Worm (Caenorhabditis elegans): ENCODE results near the gene T10G3.4.

T10G3.4 gene

ce11 chrV:13462974-13463373 is 21.3 kb downstream of the T10G3.4 start, which contains the start of gene frm-10:
TSS of gene frm-10 (plus strand) at chrV:13463207.
- TF ChIP-seq snpc-4 (tag; optimal IDR thresholded peaks at IDR 0.05) (no peak), lin-39 (tag; optimal IDR thresholded peaks at IDR 0.05) (no peak), lin-13 (GFP tag; optimal IDR thresholded peaks at IDR 0.05) (peak; percentile 13), ama-1 (optimal IDR thresholded peaks at IDR 0.05) (peak; percentile 61), sem-4 (tag; optimal IDR thresholded peaks at IDR 0.05) (no peak), lsy-2 (tag; optimal IDR thresholded peaks at IDR 0.05) (peak; percentile 8 to 65), zag-1 (tag; optimal IDR thresholded peaks at IDR 0.05) (no peak), mdl-1 (tag; optimal IDR thresholded peaks at IDR 0.05) (peak; percentile 8 to 28), nhr-10 (tag; optimal IDR thresholded peaks at IDR 0.05) (peak; percentile 14), F13H6.1 (tag; optimal IDR thresholded peaks at IDR 0.05) (peak; percentile 59), skn-1 (tag; optimal IDR thresholded peaks at IDR 0.05) (peak; percentile 79), crh-2 (tag; optimal IDR thresholded peaks at IDR 0.05) (peak; percentile 81), elt-3 (tag; optimal IDR thresholded peaks at IDR 0.05) (no peak), mab-5 (tag; optimal IDR thresholded peaks at IDR 0.05) (no peak), lin-11 (tag; optimal IDR thresholded peaks at IDR 0.05) (peak; percentile 23), ztf-4 (tag; optimal IDR thresholded peaks at IDR 0.05) (peak; percentile 25), nhr-129 (tag; optimal IDR thresholded peaks at IDR 0.05) (peak; percentile 84), C34F6.9 (tag; optimal IDR thresholded peaks at IDR 0.05) (peak; percentile 82), mbf-1 (tag; optimal IDR thresholded peaks at IDR 0.05) (no peak), peb-1 (tag; optimal IDR thresholded peaks at IDR 0.05) (no peak), nhr-21 (tag; optimal IDR thresholded peaks at IDR 0.05) (no peak), nhr-237 (tag; optimal IDR thresholded peaks at IDR 0.05) (no peak), ztf-11 (tag; optimal IDR thresholded peaks at IDR 0.05) (no peak), unc-55 (GFP tag; optimal IDR thresholded peaks at IDR 0.05) (peak; percentile 80), sma-3 (GFP tag; optimal IDR thresholded peaks at IDR 0.05) (peak; percentile 59), aly-2 (tag; optimal IDR thresholded peaks at IDR 0.05) (no peak), ceh-82 (tag; optimal IDR thresholded peaks at IDR 0.05) (no peak), fos-1 (tag; optimal IDR thresholded peaks at IDR 0.05) (peak; percentile 93), nhr-25 (tag; optimal IDR thresholded peaks at IDR 0.05) (peak; percentile 27), gmeb-1 (tag; optimal IDR thresholded peaks at IDR 0.05) (peak; percentile 68), sma-9 (GFP tag; optimal IDR thresholded peaks at IDR 0.05) (peak; percentile 65), sma-9 (tag; optimal IDR thresholded peaks at IDR 0.05) (no peak)

DNA sequence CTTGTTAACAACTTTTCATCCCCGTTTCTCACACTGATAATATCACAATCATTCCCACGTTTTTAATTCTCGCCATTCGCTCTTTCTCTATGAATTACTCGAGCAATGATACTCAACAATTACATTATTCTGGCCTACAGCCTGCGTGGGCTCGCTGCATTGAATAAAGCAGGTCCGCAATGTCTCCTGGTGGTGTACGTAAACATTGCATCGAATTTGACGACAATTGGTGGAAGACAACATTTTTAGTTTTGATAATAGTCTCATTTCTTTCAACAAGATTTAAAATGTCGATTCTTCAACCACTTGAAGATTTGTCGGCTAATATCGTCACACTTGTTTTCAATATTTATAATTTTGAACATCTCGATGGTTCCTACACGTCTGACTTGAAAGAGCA is 24.9 kb downstream of the T10G3.4 start, which contains the start of gene bath-39:
Gene bath-39 (plus strand): TSS at position 137 of the 400 bp plus-strand sequence.
- TF ChIP-seq elt-3 (tag; optimal IDR thresholded peaks at IDR 0.05) (no peak), C34F6.9 (tag; optimal IDR thresholded peaks at IDR 0.05) (peak; percentile 52), nhr-21 (tag; optimal IDR thresholded peaks at IDR 0.05) (no peak), unc-55 (GFP tag; optimal IDR thresholded peaks at IDR 0.05) (peak; percentile 37), nhr-77 (tag; optimal IDR thresholded peaks at IDR 0.05) (no peak), nhr-129 (tag; optimal IDR thresholded peaks at IDR 0.05) (peak; percentile 50), fos-1 (tag; optimal IDR thresholded peaks at IDR 0.05) (no peak), lsy-2 (tag; optimal IDR thresholded peaks at IDR 0.05) (peak in 1 of 2 experiments; percentile 33), sem-4 (tag; optimal IDR thresholded peaks at IDR 0.05) (no peak), R02D3.7 (tag; optimal IDR thresholded peaks at IDR 0.05) (no peak), unc-39 (tag; optimal IDR thresholded peaks at IDR 0.05) (no peak), F13H6.1 (tag; optimal IDR thresholded peaks at IDR 0.05) (no peak)

ce11 chrV:13457858-13458257 is 26.4 kb downstream of the T10G3.4 start, which contains the start of gene F25H9.2:
TSS of gene F25H9.2 (plus strand) at chrV:13458083.
- TF ChIP-seq alr-1 (tag; optimal IDR thresholded peaks at IDR 0.05) (no peak), C34F6.9 (tag; optimal IDR thresholded peaks at IDR 0.05) (peak; percentile 43), mab-5 (tag; optimal IDR thresholded peaks at IDR 0.05) (peak; percentile 0)

ce11 chrV:13455448-13455847 is 28.8 kb downstream of the T10G3.4 start, which contains the start of gene lurp-3:
TSS of gene lurp-3 (plus strand) at chrV:13455748.
- TF ChIP-seq mbf-1 (tag; optimal IDR thresholded peaks at IDR 0.05) (no peak), ceh-16 (tag; optimal IDR thresholded peaks at IDR 0.05) (no peak), sma-3 (GFP tag; optimal IDR thresholded peaks at IDR 0.05) (no peak), ceh-82 (tag; optimal IDR thresholded peaks at IDR 0.05) (no peak), nhr-21 (tag; optimal IDR thresholded peaks at IDR 0.05) (no peak), lsy-2 (tag; optimal IDR thresholded peaks at IDR 0.05) (no peak), nhr-11 (tag; optimal IDR thresholded peaks at IDR 0.05) (no peak), alr-1 (tag; optimal IDR thresholded peaks at IDR 0.05) (no peak), C34F6.9 (tag; optimal IDR thresholded peaks at IDR 0.05) (no peak), peb-1 (tag; optimal IDR thresholded peaks at IDR 0.05) (no peak), sem-4 (tag; optimal IDR thresholded peaks at IDR 0.05) (no peak), zag-1 (tag; optimal IDR thresholded peaks at IDR 0.05) (no peak), nhr-25 (tag; optimal IDR thresholded peaks at IDR 0.05) (no peak), sma-9 (GFP tag; optimal IDR thresholded peaks at IDR 0.05) (no peak), sma-9 (tag; optimal IDR thresholded peaks at IDR 0.05) (no peak), blmp-1 (tag; optimal IDR thresholded peaks at IDR 0.05; ENCODE audit: insufficient read depth) (no peak)
